Worm (Caenorhabditis elegans): ENCODE results near the gene F35A5.5.

DNA sequence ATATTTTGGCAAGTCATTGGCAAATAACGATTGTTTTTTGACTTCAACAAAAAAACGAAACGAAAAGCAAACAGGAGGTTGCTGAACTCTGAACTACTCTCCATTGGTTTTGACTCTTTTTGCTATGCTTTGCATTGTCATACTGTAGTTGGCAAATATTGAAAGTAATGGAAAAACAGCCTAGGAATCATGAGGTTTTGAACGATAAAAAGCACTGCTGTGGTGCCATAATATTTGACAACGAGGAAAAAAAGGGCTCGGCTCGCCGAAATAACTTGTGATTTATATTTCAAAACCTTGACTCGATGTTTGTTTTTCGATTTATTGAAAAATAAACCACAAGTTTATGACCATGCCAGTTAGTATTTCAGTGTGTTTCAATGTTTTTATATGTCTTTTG lies 24.2 kb upstream of the F35A5.5 start:
- TF ChIP-seq nhr-27 (tag; optimal IDR thresholded peaks at IDR 0.05) (no peak), nfya-1 (tag; optimal IDR thresholded peaks at IDR 0.05; ENCODE audit: borderline replicate concordance, insufficient read depth) (no peak), dox-1 (GFP tag; IDR thresholded peaks at IDR 0.05) (no peak), ama-1 (optimal IDR thresholded peaks at IDR 0.05) (no peak), ama-1 (GFP tag; optimal IDR thresholded peaks at IDR 0.05) (no peak), tbp1 (GFP tag; optimal IDR thresholded peaks at IDR 0.05) (no peak), fkh-3 (tag; optimal IDR thresholded peaks at IDR 0.05) (no peak), pbrm-1 (GFP tag; IDR thresholded peaks at IDR 0.05) (no peak), K12H6.12 (tag; optimal IDR thresholded peaks at IDR 0.05) (no peak), rec-8 (tag; optimal IDR thresholded peaks at IDR 0.05) (no peak), pha-4 (tag; optimal IDR thresholded peaks at IDR 0.05) (peak; percentile 63), ceh-40 (GFP tag; IDR thresholded peaks at IDR 0.05) (no peak), D2030.7 (GFP tag; IDR thresholded peaks at IDR 0.05) (no peak)

Data from whole organism, young adult.